Fruit fly (Drosophila melanogaster) whole organism, prepupa: ENCODE data around the gene ATPsyngamma.

Source experiments
- Blimp-1 ChIP-seq: fragments of 200-800 bp; sonication (Bioruptor generic); optimal IDR thresholded peaks from 3 replicates; lab custom pipeline; 2017; ENCODE audit warnings: missing biosample characterization, missing genetic modification characterization, mild to moderate bottlenecking, moderate library complexity, missing genetic modification reagents
- CG11762 ChIP-seq: fragments of 200-800 bp; sonication (Bioruptor generic); optimal IDR thresholded peaks from 3 replicates; lab custom pipeline; 2016; ENCODE audit warnings: missing biosample characterization, missing genetic modification characterization; ENCODE audit not compliant: insufficient read depth
- CG11902 ChIP-seq: fragments of 200-800 bp; sonication (Bioruptor generic); optimal IDR thresholded peaks from 3 replicates; lab custom pipeline; 2016; ENCODE audit warnings: missing biosample characterization, missing genetic modification characterization
- CG15336 ChIP-seq: fragments of 200-800 bp; sonication (Bioruptor generic); IDR thresholded peaks from 2 replicates; pipeline ENCODE4 v1.3.6; 2022; ENCODE audit warnings: missing biosample characterization, missing genetic modification characterization
- CG3032 ChIP-seq: fragments of 200-800 bp; optimal IDR thresholded peaks from 2 replicates; lab custom pipeline; 2019; ENCODE audit warnings: missing biosample characterization, mild to moderate bottlenecking, missing genetic modification characterization, moderate library complexity
- CG31627 ChIP-seq: fragments of 200-800 bp; sonication (Bioruptor generic); optimal IDR thresholded peaks from 3 replicates; lab custom pipeline; 2016; ENCODE audit warnings: missing biosample characterization, missing genetic modification characterization
- CG34406 ChIP-seq: fragments of 200-800 bp; sonication (Bioruptor generic); optimal IDR thresholded peaks from 3 replicates; lab custom pipeline; 2016; ENCODE audit warnings: missing biosample characterization, missing genetic modification characterization
- CG3919 ChIP-seq: fragments of 200-800 bp; sonication (Bioruptor generic); optimal IDR thresholded peaks from 3 replicates; lab custom pipeline; 2016; ENCODE audit warnings: missing biosample characterization, missing genetic modification characterization
- CG6163 ChIP-seq: fragments of 200-800 bp; sonication (Bioruptor generic); IDR thresholded peaks from 3 replicates; pipeline ENCODE4 v1.3.6; 2022; ENCODE audit warnings: missing biosample characterization, missing genetic modification characterization
- CG6276 ChIP-seq: fragments of 200-800 bp; sonication (Bioruptor generic); optimal IDR thresholded peaks from 2 replicates; lab custom pipeline; 2017; ENCODE audit warnings: missing biosample characterization, mild to moderate bottlenecking, missing genetic modification characterization
- CG6854 ChIP-seq: fragments of 200-800 bp; sonication (Bioruptor generic); optimal IDR thresholded peaks from 2 replicates; lab custom pipeline; 2017; ENCODE audit warnings: missing biosample characterization, mild to moderate bottlenecking, missing genetic modification characterization
- CG7368 ChIP-seq: fragments of 200-800 bp; sonication (Bioruptor generic); optimal IDR thresholded peaks from 3 replicates; lab custom pipeline; 2016; ENCODE audit warnings: missing biosample characterization, missing genetic modification characterization
- CG8319 ChIP-seq: fragments of 200-800 bp; sonication (Bioruptor generic); optimal IDR thresholded peaks from 3 replicates; lab custom pipeline; 2016; ENCODE audit warnings: missing biosample characterization, missing genetic modification characterization
- Eip78C ChIP-seq: fragments of 200-800 bp; sonication (Bioruptor generic); peaks from one replicate; lab custom pipeline; 2016; ENCODE audit warnings: missing biosample characterization, missing genetic modification characterization
- Eip93F ChIP-seq: fragments of 200-800 bp; sonication (Bioruptor generic); optimal IDR thresholded peaks from 2 replicates; lab custom pipeline; 2016; ENCODE audit warnings: missing biosample characterization, mild to moderate bottlenecking, missing genetic modification characterization
- Ets21C ChIP-seq: fragments of 200-800 bp; sonication (Bioruptor generic); optimal IDR thresholded peaks from 3 replicates; lab custom pipeline; 2016; ENCODE audit warnings: missing biosample characterization, missing genetic modification characterization
- Ets96B ChIP-seq: fragments of 200-800 bp; optimal IDR thresholded peaks from 2 replicates; lab custom pipeline; 2019; ENCODE audit warnings: missing biosample characterization, mild to moderate bottlenecking, missing genetic modification characterization, moderate library complexity
- Gug ChIP-seq: fragments of 200-800 bp; sonication (Bioruptor generic); IDR thresholded peaks from 2 replicates; pipeline ENCODE4 v1.3.6; 2022; ENCODE audit warnings: missing biosample characterization, missing genetic modification characterization
- Hr38 ChIP-seq: sonication (Bioruptor generic); optimal IDR thresholded peaks from 2 replicates; lab custom pipeline; 2016; ENCODE audit warnings: missing biosample characterization, missing genetic modification characterization
- Hr4 ChIP-seq: fragments of 200-800 bp; sonication (Bioruptor generic); optimal IDR thresholded peaks from 3 replicates; lab custom pipeline; 2016; ENCODE audit warnings: missing biosample characterization, missing genetic modification characterization
- Lpt ChIP-seq: fragments of 200-800 bp; sonication (Bioruptor generic); optimal IDR thresholded peaks from 3 replicates; lab custom pipeline; 2016; ENCODE audit warnings: missing biosample characterization, missing genetic modification characterization
- OdsH ChIP-seq: fragments of 200-800 bp; sonication (Bioruptor generic); optimal IDR thresholded peaks from 3 replicates; lab custom pipeline; 2016; ENCODE audit warnings: missing biosample characterization, missing genetic modification characterization
- Smox ChIP-seq: fragments of 200-800 bp; sonication (Bioruptor generic); optimal IDR thresholded peaks from 3 replicates; lab custom pipeline; 2016; ENCODE audit warnings: missing biosample characterization, missing genetic modification characterization
- Sox102F ChIP-seq: fragments of 200-800 bp; sonication (Bioruptor generic); optimal IDR thresholded peaks from 2 replicates; lab custom pipeline; 2016; ENCODE audit warnings: missing biosample characterization, mild to moderate bottlenecking, missing genetic modification characterization
- Sox14 ChIP-seq: fragments of 200-800 bp; sonication (Bioruptor generic); optimal IDR thresholded peaks from 3 replicates; lab custom pipeline; 2016; ENCODE audit warnings: missing biosample characterization, missing genetic modification characterization
- Sox15 ChIP-seq: fragments of 200-800 bp; sonication (Bioruptor generic); optimal IDR thresholded peaks from 3 replicates; lab custom pipeline; 2016; ENCODE audit warnings: missing biosample characterization, missing genetic modification characterization
- achi ChIP-seq: fragments of 200-800 bp; sonication (Bioruptor generic); optimal IDR thresholded peaks from 3 replicates; lab custom pipeline; 2016; ENCODE audit warnings: missing biosample characterization, missing genetic modification characterization
- acj6 ChIP-seq: fragments of 200-800 bp; sonication (Bioruptor generic); optimal IDR thresholded peaks from 3 replicates; lab custom pipeline; 2016; ENCODE audit warnings: missing biosample characterization, missing genetic modification characterization
- dsx ChIP-seq: fragments of 200-800 bp; optimal IDR thresholded peaks from 3 replicates; lab custom pipeline; 2019; ENCODE audit warnings: missing biosample characterization, mild to moderate bottlenecking, missing genetic modification characterization, moderate library complexity; ENCODE audit not compliant: poor library complexity, severe bottlenecking
- eg ChIP-seq: fragments of 200-800 bp; sonication (Bioruptor generic); IDR thresholded peaks from 3 replicates; pipeline ENCODE4 v1.3.6; 2022; ENCODE audit warnings: missing biosample characterization, missing genetic modification characterization
- fd85E ChIP-seq: fragments of 200-800 bp; sonication (Bioruptor generic); optimal IDR thresholded peaks from 3 replicates; lab custom pipeline; 2016; ENCODE audit warnings: missing biosample characterization, missing genetic modification characterization
- fkh ChIP-seq: fragments of 200-800 bp; sonication (Bioruptor generic); optimal IDR thresholded peaks from 3 replicates; lab custom pipeline; 2017; ENCODE audit warnings: missing biosample characterization, mild to moderate bottlenecking, missing genetic modification characterization, moderate library complexity
- lz ChIP-seq: fragments of 200-800 bp; sonication (Bioruptor generic); optimal IDR thresholded peaks from 3 replicates; lab custom pipeline; 2016; ENCODE audit warnings: missing biosample characterization, missing genetic modification characterization
- net ChIP-seq: fragments of 200-800 bp; sonication (Bioruptor generic); optimal IDR thresholded peaks from 3 replicates; lab custom pipeline; 2016; ENCODE audit warnings: missing biosample characterization, missing genetic modification characterization
- pdm3 ChIP-seq: fragments of 200-800 bp; sonication (Bioruptor generic); optimal IDR thresholded peaks from 3 replicates; lab custom pipeline; 2016; ENCODE audit warnings: missing biosample characterization, missing genetic modification characterization
- ss ChIP-seq, 2 experiments: fragments of 200-800 bp; sonication (Bioruptor generic); optimal IDR thresholded peaks; 2 replicates in 1 of 2; 3 replicates in 1 of 2; lab custom pipeline; 2017 to 2018; ENCODE audit warnings: mild to moderate bottlenecking in 2 of 2, missing biosample characterization in 2 of 2, missing genetic modification characterization in 2 of 2, moderate library complexity in 1 of 2
- topi ChIP-seq: fragments of 200-800 bp; sonication (Bioruptor generic); optimal IDR thresholded peaks from 3 replicates; lab custom pipeline; 2016; ENCODE audit warnings: missing biosample characterization, missing genetic modification characterization
- vri ChIP-seq: fragments of 200-800 bp; sonication (Bioruptor generic); optimal IDR thresholded peaks from 3 replicates; lab custom pipeline; 2016; ENCODE audit warnings: missing biosample characterization, mild to moderate bottlenecking, missing genetic modification characterization

ATPsyngamma gene

DNA sequence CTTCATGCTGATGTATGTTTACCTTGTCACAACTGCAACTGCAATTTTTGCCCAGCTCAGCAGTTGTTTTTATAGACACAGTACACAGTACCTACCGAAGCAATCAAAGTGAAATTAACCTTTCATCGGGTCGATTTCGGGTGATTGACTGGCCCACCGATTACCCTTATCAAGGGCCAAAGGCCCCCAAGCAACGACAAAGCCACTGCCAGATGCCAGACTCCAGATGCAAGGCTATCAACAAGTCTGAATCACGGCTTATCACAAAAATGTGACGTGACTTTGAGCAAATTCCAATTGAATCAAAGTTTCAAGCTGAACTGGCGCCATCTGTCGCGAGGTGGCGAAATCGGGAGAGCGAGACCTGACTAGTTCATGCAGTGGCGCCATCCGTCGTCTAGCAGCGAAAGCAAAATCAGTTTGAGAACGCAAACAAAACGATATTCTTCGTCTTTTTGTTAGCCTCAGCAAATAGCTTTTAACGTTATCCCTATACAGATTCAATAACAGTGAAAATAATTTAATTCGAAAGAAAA lies 32.1 kb downstream of the ATPsyngamma start, which contains the start of gene Obp99b (continued):
- TF ChIP-seq pdm3 (GFP tag; lab: Kevin White, UChicago) (peak; percentile 79), CG11902 (GFP tag; lab: Kevin White, UChicago) (peak; percentile 7), Ets96B (tag; lab: Kevin White, UChicago) (peak; percentile 50), Eip78C (GFP tag; lab: Kevin White, UChicago) (peak; percentile 91), topi (GFP tag; lab: Kevin White, UChicago) (peak; percentile 66), Sox102F (GFP tag; lab: Kevin White, UChicago) (peak; percentile 41), Eip93F (GFP tag; lab: Kevin White, UChicago) (no peak), CG31627 (GFP tag; lab: Kevin White, UChicago) (peak; percentile 58), achi (GFP tag; lab: Kevin White, UChicago) (peak; percentile 67), ss (GFP tag; optimal IDR thresholded peaks at IDR 0.05; lab: Kevin White, UChicago) (peak; percentile 51 to 80), Ets21C (GFP tag; lab: Kevin White, UChicago) (no peak), Hr38 (GFP tag; lab: Kevin White, UChicago) (no peak), CG3032 (tag; lab: Kevin White, UChicago) (peak; percentile 55), fd85E (GFP tag; lab: Kevin White, UChicago) (no peak), dsx (peak; percentile 34), fkh (GFP tag; lab: Kevin White, UChicago) (peak; percentile 43), CG11762 (GFP tag; lab: Kevin White, UChicago) (peak; percentile 37), CG6276 (GFP tag; lab: Kevin White, UChicago) (peak; percentile 48), CG6163 (GFP tag; lab: Robert Waterston, UW) (peak; percentile 80), Sox15 (GFP tag; lab: Kevin White, UChicago) (no peak), CG34406 (GFP tag; lab: Kevin White, UChicago) (peak; percentile 45), eg (GFP tag; lab: Robert Waterston, UW) (peak; percentile 76), Smox (GFP tag; lab: Kevin White, UChicago) (peak; percentile 39), CG8319 (peak; percentile 60), Blimp-1 (no peak), vri (GFP tag; lab: Kevin White, UChicago) (peak; percentile 53), CG15336 (GFP tag; lab: Robert Waterston, UW) (peak; percentile 50), CG6854 (no peak), OdsH (peak; percentile 79), Lpt (GFP tag; lab: Kevin White, UChicago) (peak; percentile 41), Gug (GFP tag; lab: Robert Waterston, UW) (peak; percentile 41; the same call in 1 of the 2 replicates), CG7368 (GFP tag; lab: Kevin White, UChicago) (peak; percentile 78), net (GFP tag; lab: Kevin White, UChicago) (peak; percentile 80), Hr4 (GFP tag; lab: Kevin White, UChicago) (peak; percentile 74), lz (GFP tag; lab: Kevin White, UChicago) (peak; percentile 63)
- TF ChIP-seq, all 60 proteins: peak for 52

DNA sequence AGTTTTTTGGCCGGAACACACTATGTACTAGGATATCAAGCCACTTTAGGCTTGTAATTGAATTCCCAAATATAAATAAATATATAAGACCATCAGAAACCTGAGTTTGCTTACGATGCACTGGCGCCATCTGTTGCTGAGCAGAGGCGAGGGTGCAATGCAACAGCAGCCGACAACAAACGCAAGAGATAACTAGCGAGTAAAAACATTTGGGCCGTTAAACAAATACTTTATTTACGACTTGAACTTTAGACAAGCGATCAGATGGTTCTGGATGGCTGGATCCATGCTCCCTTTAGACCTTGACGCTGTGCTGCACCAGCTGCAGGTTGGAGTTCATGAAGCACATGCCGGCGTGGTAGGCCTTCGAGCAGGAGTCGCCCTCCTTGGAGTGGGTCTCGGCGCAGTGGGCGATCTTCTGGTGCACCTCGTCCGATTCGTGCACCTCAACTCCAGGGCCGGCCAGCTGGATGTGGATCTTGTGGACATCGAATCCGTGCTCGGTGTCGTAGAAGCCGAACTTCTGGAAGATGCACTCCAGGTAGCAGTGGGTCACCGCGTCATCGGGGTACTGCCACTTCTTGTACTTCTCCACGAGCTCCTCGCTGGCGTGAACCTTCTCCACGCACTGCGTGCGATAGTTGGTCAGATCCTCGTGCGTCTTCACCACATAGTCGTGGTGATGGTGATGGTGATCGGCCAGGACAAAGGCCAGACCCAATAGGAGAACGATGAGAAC lies 32.8 kb downstream of the ATPsyngamma start:
- TF ChIP-seq OdsH (peak; percentile 6), Sox14 (GFP tag; lab: Kevin White, UChicago) (no peak), Eip78C (GFP tag; lab: Kevin White, UChicago) (peak; percentile 36), CG3919 (GFP tag; lab: Kevin White, UChicago) (peak; percentile 5), acj6 (no peak)
